Worm (Caenorhabditis elegans): ENCODE data around the gene C07E3.3.
A peak's percentile ranks its signal among the peaks of the same experiment; 100 is the strongest.

Gene C07E3.3

DNA sequence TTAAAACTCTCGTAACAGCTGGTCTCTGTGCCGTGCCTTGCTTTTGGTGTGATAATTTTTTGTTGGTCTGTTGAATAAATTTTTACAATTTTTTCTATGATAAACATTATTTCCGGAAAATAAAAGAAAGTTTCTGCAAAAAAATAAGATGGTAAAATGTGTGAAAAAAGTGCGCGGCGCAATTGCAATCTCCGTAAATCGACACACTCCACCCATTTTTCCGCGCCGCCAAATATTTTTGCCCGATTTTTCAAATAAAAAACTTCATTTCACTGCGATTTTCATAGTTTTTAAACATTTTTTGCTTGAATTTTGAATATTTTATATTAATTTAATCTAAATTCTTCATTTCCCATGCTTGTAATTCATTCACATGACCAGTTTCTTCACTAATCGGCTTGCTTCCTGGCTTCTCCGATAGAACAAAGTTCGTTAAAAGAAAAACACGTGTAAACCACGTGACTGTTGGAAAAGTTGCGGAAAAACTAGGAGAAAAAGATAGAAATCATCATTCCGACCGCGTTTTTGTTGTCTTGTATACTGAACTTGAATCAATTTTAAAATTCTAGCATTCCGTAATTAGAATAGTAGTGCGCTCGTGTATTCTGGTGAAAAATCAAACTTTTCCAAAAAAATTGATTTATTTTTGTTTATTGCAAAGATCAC, 30.9 kb upstream of the C07E3.3 start (continued):
- no peak for TF ChIP-seq hsf-1 (GFP tag; IDR thresholded peaks at IDR 0.05)
- no peak for TF ChIP-seq ceh-79 (tag; optimal IDR thresholded peaks at IDR 0.05)
- peak; percentile 43 for TF ChIP-seq hmg-1.2 (GFP tag; IDR thresholded peaks at IDR 0.05)
- TF ChIP-seq aptf-2 (GFP tag; conservative IDR thresholded peaks at IDR 0.05), result no peak
- TF ChIP-seq B0019.2 (GFP tag; conservative IDR thresholded peaks at IDR 0.05), result peak; percentile 72
- TF ChIP-seq lsl-1 (GFP tag; optimal IDR thresholded peaks at IDR 0.05), result peak; percentile 57
- no peak for TF ChIP-seq ccch-3 (GFP tag; optimal IDR thresholded peaks at IDR 0.05)
- no peak for TF ChIP-seq F37B4.10 (GFP tag; IDR thresholded peaks at IDR 0.05)
- peak; percentile 32 for TF ChIP-seq K12H6.12 (tag; optimal IDR thresholded peaks at IDR 0.05)
- peak; percentile 79 for TF ChIP-seq dox-1 (GFP tag; IDR thresholded peaks at IDR 0.05)
- TF ChIP-seq ztf-18 (tag; optimal IDR thresholded peaks at IDR 0.05), result peak; percentile 45
- 0 out of 2 replicates have a peak, but pooled peaks have one; percentile 7 for TF ChIP-seq egl-44 (GFP tag; IDR thresholded peaks at IDR 0.05)
- TF ChIP-seq B0336.3 (GFP tag; IDR thresholded peaks at IDR 0.05), result peak; percentile 39; the same call in 1 of the 2 replicates
- TF ChIP-seq madf-6 (GFP tag; IDR thresholded peaks at IDR 0.05), result peak; percentile 66
- TF ChIP-seq atf-7 (tag; optimal IDR thresholded peaks at IDR 0.05), result no peak
- peak; percentile 67 for TF ChIP-seq athp-1 (tag; optimal IDR thresholded peaks at IDR 0.05)
- no peak for TF ChIP-seq xnd-1 (tag; optimal IDR thresholded peaks at IDR 0.05)
- no peak for TF ChIP-seq Y95B8A.8 (GFP tag; IDR thresholded peaks at IDR 0.05)
- TF ChIP-seq dpl-1 (GFP tag; optimal IDR thresholded peaks at IDR 0.05), result peak; percentile 22
- 0 out of 2 replicates have a peak, but pooled peaks have one; percentile 26 for TF ChIP-seq let-526 (GFP tag; IDR thresholded peaks at IDR 0.05)
- no peak for TF ChIP-seq mxl-1 (tag; optimal IDR thresholded peaks at IDR 0.05)
- no peak for TF ChIP-seq lir-1 (GFP tag; conservative IDR thresholded peaks at IDR 0.05)
- TF ChIP-seq let-607 (tag; optimal IDR thresholded peaks at IDR 0.05), result peak in 1 of 2 experiments; percentile 35
- no peak for TF ChIP-seq ztf-22 (GFP tag; optimal IDR thresholded peaks at IDR 0.05)
- no peak for TF ChIP-seq rec-8 (tag; optimal IDR thresholded peaks at IDR 0.05)
- peak; percentile 11 for TF ChIP-seq B0035.1 (tag; optimal IDR thresholded peaks at IDR 0.05)
- TF ChIP-seq F22D6.2 (tag; optimal IDR thresholded peaks at IDR 0.05), result no peak
- no peak for TF ChIP-seq ztf-6 (GFP tag; IDR thresholded peaks at IDR 0.05)
- TF ChIP-seq snpc-4 (GFP tag; optimal IDR thresholded peaks at IDR 0.05), result no peak
- peak in 3 of 4 experiments; percentile 30 to 49 (median 43) for TF ChIP-seq snpc-4 (tag; optimal IDR thresholded peaks at IDR 0.05)
- no peak for TF ChIP-seq sptf-2 (GFP tag; optimal IDR thresholded peaks at IDR 0.05)
- TF ChIP-seq unc-62 (GFP tag; optimal IDR thresholded peaks at IDR 0.05), result no peak
- no peak for TF ChIP-seq F52B5.7 (tag; optimal IDR thresholded peaks at IDR 0.05)
- no peak for TF ChIP-seq gei-17 (GFP tag; optimal IDR thresholded peaks at IDR 0.05)
- no peak for TF ChIP-seq Y67H2A.10 (GFP tag; conservative IDR thresholded peaks at IDR 0.05)
- TF ChIP-seq nhr-27 (tag; optimal IDR thresholded peaks at IDR 0.05), result no peak
- peak; percentile 2 for TF ChIP-seq efl-1 (GFP tag; optimal IDR thresholded peaks at IDR 0.05)
- TF ChIP-seq F33H1.4 (GFP tag; IDR thresholded peaks at IDR 0.05), result peak; percentile 51
- TF ChIP-seq T07F8.4 (tag; optimal IDR thresholded peaks at IDR 0.05), result no peak
- peak; percentile 56 for TF ChIP-seq D2030.7 (GFP tag; IDR thresholded peaks at IDR 0.05)
- no peak for TF ChIP-seq C17E4.6 (GFP tag; IDR thresholded peaks at IDR 0.05)
- peak; percentile 23; the same call in 1 of the 2 replicates for TF ChIP-seq pbrm-1 (GFP tag; IDR thresholded peaks at IDR 0.05)
- no peak for TF ChIP-seq ceh-91 (GFP tag; IDR thresholded peaks at IDR 0.05)
- no peak for TF ChIP-seq fkh-3 (tag; optimal IDR thresholded peaks at IDR 0.05)
- TF ChIP-seq nhr-90 (tag; optimal IDR thresholded peaks at IDR 0.05), result no peak
- TF ChIP-seq ama-1 (optimal IDR thresholded peaks at IDR 0.05), result peak; percentile 44
- TF ChIP-seq ama-1 (GFP tag; optimal IDR thresholded peaks at IDR 0.05), result peak in 1 of 2 experiments; percentile 16
- no peak for TF ChIP-seq Y79H2A.3 (GFP tag; conservative IDR thresholded peaks at IDR 0.05)
- TF ChIP-seq hlh-12 (tag; optimal IDR thresholded peaks at IDR 0.05), result no peak

Measured in whole organism, young adult.